Worm (Caenorhabditis elegans) whole organism, late embryonic: Measurements from ENCODE around the gene Y61B8B.3.
"Not testable (repeated sequence)": the region's sequence is repeated elsewhere in the genome, so short reads cannot be mapped to it uniquely, and the experiment has no call there.

Experiments used
- ama-1 ChIP-seq: fragments of 150-350 bp; optimal IDR thresholded peaks from 2 replicates; lab custom pipeline; 2014
- ceh-30 ChIP-seq: fragments of 150-350 bp; optimal IDR thresholded peaks from 2 replicates; lab custom pipeline; 2014; ENCODE audit warnings: missing biosample characterization, missing genetic modification characterization
- ceh-48 ChIP-seq: sonication (generic microtip); optimal IDR thresholded peaks from 2 replicates; lab custom pipeline; 2016; ENCODE audit warnings: missing genetic modification characterization, inconsistent platforms, missing compliant biosample characterization
- ceh-9 ChIP-seq: sonication (generic microtip); optimal IDR thresholded peaks from 2 replicates; lab custom pipeline; 2016; ENCODE audit warnings: mild to moderate bottlenecking, missing genetic modification characterization, inconsistent platforms, missing compliant biosample characterization
- elt-4 ChIP-seq: sonication (generic microtip); optimal IDR thresholded peaks from 2 replicates; lab custom pipeline; 2016; ENCODE audit warnings: missing genetic modification characterization, missing compliant biosample characterization
- ets-4 ChIP-seq: sonication (generic microtip); optimal IDR thresholded peaks from 2 replicates; lab custom pipeline; 2016; ENCODE audit warnings: missing genetic modification characterization, missing compliant biosample characterization
- fkh-10 ChIP-seq: fragments of 150-350 bp; optimal IDR thresholded peaks from 2 replicates; lab custom pipeline; 2014; ENCODE audit warnings: missing biosample characterization, missing genetic modification reagents, missing genetic modification characterization
- gmeb-2 ChIP-seq: sonication (generic microtip); optimal IDR thresholded peaks from 2 replicates; lab custom pipeline; 2016; ENCODE audit warnings: missing genetic modification characterization, inconsistent platforms, missing compliant biosample characterization
- madf-2 ChIP-seq: sonication (generic microtip); optimal IDR thresholded peaks from 2 replicates; lab custom pipeline; 2017; ENCODE audit warnings: missing genetic modification characterization, missing compliant biosample characterization
- nhr-11 ChIP-seq: fragments of 150-350 bp; optimal IDR thresholded peaks from 2 replicates; lab custom pipeline; 2014; ENCODE audit warnings: missing biosample characterization, missing genetic modification characterization
- pha-2 ChIP-seq: sonication (generic microtip); optimal IDR thresholded peaks from 2 replicates; lab custom pipeline; 2017; ENCODE audit warnings: mild to moderate bottlenecking, missing genetic modification characterization, missing compliant biosample characterization
- pqm-1 ChIP-seq: sonication (generic microtip); optimal IDR thresholded peaks from 2 replicates; lab custom pipeline; 2016; ENCODE audit warnings: missing genetic modification characterization, missing compliant biosample characterization
- ref-2 ChIP-seq: sonication (generic microtip); optimal IDR thresholded peaks from 2 replicates; lab custom pipeline; 2016; ENCODE audit warnings: missing genetic modification characterization, missing compliant biosample characterization
- ttx-3 ChIP-seq: sonication (generic microtip); optimal IDR thresholded peaks from 2 replicates; lab custom pipeline; 2016; ENCODE audit warnings: missing genetic modification reagents, missing genetic modification characterization, missing compliant biosample characterization
- ztf-16 ChIP-seq: sonication (generic microtip); optimal IDR thresholded peaks from 2 replicates; lab custom pipeline; 2017; ENCODE audit warnings: missing genetic modification characterization, missing compliant biosample characterization

Y61B8B.3 gene

ce11 chrV:17272112-17272511 lies 40.2 kb downstream of the Y61B8B.3 start:
- no peak for TF ChIP-seq madf-2 (tag; lab: Kevin White, UChicago)
- TF ChIP-seq ztf-16: no peak
- TF ChIP-seq ceh-30: no peak
- TF ChIP-seq gmeb-2 (tag; lab: Kevin White, UChicago): no peak
- no peak for TF ChIP-seq nhr-11 (tag; lab: Kevin White, UChicago)
- no peak for TF ChIP-seq ttx-3 (tag; lab: Kevin White, UChicago)
- TF ChIP-seq ama-1 (lab: Kevin White, UChicago): no peak
- TF ChIP-seq elt-4 (tag; lab: Kevin White, UChicago): no peak
- no peak for TF ChIP-seq ceh-9 (tag; lab: Kevin White, UChicago)
- TF ChIP-seq ref-2 (tag; lab: Kevin White, UChicago): no peak
- no peak for TF ChIP-seq fkh-10
- no peak for TF ChIP-seq pqm-1 (tag; lab: Kevin White, UChicago)
- TF ChIP-seq, all 69 proteins: peak for 0

ce11 chrV:17264855-17265254 lies 47.4 kb downstream of the Y61B8B.3 start, which contains the start of gene K10G4.3:
TSS of gene K10G4.3 (minus strand) at chrV:17264955.
- not testable (repeated sequence) for TF ChIP-seq pha-2, ets-4, ceh-48 (tag; lab: Kevin White, UChicago)
- TF ChIP-seq, all 69 proteins: peak for 0; not testable (repeated sequence) for 69
